Worm (Caenorhabditis elegans) whole organism, L2 larva: ENCODE results near the gene ntl-3.

Source experiments
- elt-1 ChIP-seq: fragments of 150-350 bp; optimal IDR thresholded peaks from 2 replicates; lab custom pipeline; 2014; ENCODE audit warnings: missing biosample characterization, missing genetic modification characterization
- elt-3 ChIP-seq: sonication (generic microtip); optimal IDR thresholded peaks from 2 replicates; lab custom pipeline; 2017; ENCODE audit warnings: missing biosample characterization, missing genetic modification characterization

ce11 chrIII:11830522-11831489 is 15.5 kb downstream of the ntl-3 start:
- no peak for TF ChIP-seq elt-3 (tag; lab: Kevin White, UChicago)
- no peak for TF ChIP-seq elt-1 (tag; lab: Kevin White, UChicago)
